Worm (Caenorhabditis elegans) whole organism, dauer: ENCODE results near the gene C07E3.4.

Source experiments
- unc-62 ChIP-seq: sonication (generic microtip); optimal IDR thresholded peaks from 2 replicates; lab custom pipeline; 2017; ENCODE audit warnings: missing biosample characterization, missing genetic modification reagents, missing genetic modification characterization

Gene C07E3.4

DNA sequence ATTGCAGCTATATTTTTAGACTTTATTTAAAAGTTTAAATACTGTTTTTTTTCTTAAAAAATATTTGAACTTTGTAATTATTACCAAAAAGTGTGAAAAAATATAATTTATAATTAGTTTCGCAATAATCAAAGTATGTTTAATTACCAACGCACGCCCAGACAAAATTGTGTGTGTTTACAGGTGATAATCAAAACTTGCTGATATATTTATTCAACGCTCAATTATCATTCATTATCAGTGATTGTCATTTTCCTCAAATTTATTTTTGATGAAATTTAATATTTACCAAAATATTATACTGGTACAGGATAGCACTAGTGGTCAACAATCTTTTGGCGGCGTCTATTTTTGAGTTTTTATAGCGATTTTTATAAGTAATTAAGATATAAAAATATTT is 12.4 kb downstream of the C07E3.4 start:
- TF ChIP-seq unc-62 (GFP tag; lab: Kevin White, UChicago) = no peak

DNA sequence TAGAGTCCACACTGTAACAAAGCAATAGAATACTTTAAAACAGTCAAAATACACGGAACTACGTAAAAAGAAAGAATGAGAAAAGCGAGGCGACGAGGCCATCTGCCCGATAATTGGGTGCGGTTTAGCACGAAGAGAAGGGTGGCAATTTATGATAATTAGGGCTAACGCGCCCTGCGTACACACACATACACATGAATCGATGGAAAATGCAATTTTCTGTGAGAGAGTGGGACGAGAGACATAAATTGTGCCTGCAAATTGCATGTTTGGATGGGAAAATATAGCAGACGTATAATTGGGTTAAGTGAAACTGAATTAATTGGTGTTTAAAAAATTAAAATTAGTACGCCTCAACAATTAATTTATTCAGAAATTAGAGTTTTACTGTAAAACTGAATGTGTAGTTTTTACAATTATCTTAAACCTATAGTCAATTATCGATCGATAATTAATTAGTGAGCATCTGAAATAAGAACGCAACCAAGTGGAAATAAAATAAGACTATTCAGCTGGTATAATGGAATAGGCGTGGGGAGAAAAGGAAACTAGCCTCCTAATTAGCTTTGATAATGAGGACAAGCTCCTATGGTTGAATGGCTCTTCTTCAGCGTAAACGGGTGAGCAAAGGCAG is 13.1 kb downstream of the C07E3.4 start:
- no peak for TF ChIP-seq unc-62 (GFP tag; lab: Kevin White, UChicago)

DNA sequence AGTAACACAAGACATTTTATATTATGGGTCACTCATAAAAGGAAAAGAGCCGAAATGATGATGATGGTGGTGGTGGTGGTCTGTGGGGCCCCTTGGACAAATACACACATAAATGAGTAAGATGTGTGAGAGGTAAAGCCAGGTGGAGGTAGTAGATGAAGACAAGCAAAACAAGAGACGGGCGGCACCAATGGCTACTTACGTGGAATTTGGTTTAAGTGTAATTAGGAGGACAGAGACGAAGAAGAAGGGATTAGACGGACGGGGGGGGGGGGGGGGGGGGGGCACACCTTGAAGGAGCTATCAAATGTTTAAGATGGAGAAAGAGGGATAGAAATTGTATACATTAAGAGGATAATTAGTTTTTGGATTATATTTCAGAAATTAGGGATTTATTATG is 14.2 kb downstream of the C07E3.4 start:
- no peak for TF ChIP-seq unc-62 (GFP tag; lab: Kevin White, UChicago)

DNA sequence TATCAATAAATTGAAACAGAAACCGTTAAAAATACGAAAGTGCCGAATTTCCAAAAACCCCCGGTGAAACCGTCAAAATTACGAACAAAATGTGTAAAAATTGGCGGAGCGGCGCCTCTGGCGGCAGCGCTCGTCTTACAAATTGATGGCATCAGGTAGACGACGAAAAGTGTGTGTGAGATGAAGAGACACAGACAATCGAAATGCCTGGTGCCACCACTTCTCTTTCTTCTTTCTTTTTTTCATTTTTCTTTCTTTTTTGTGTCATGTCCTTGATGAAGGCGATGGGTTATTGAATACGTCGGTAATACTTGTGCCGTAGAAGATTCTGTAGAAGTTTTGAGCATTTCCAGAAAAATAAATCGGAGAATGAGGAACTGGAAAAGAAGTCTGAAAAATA is 17.3 kb downstream of the C07E3.4 start:
- no peak for TF ChIP-seq unc-62 (GFP tag; lab: Kevin White, UChicago)

DNA sequence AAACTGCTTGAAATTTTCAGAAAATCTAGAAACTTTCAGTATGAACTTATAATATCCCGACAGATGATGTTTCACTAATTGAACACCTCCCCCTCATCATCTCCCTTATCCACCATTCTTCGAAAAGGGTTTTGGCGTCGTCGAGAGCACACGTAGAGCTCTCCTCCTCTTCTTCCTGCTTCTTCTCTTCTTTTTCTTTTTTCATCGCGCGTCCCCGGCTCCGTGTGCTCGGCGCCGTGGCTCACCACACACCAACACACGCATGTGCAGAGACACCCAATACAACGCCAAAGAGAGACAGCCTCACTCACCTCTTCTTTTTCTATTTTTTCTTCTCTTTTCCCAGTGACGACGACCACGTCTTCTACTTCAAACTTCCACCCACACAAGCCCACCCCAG is 19.0 kb downstream of the C07E3.4 start:
- no peak for TF ChIP-seq unc-62 (GFP tag; lab: Kevin White, UChicago)

DNA sequence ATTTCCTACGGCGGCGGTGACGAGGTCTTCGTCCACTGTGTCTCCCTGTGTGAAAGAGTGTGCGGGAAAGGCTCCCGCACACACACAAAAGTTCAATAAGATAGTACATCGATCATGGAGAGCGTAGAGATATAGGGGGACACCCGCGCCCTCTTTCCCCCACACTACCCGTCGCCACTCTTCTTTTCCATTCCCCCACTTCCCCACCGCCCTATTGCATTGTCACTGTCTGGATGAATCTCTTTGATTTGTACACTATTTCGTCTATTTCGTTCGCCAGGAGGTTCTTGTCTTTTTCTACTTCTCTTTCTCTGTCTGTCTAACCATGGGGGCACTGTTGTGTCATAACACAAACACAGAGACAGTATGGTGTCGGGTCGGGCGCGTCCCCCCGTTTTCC is 21.7 kb downstream of the C07E3.4 start:
- no peak for TF ChIP-seq unc-62 (GFP tag; lab: Kevin White, UChicago)

DNA sequence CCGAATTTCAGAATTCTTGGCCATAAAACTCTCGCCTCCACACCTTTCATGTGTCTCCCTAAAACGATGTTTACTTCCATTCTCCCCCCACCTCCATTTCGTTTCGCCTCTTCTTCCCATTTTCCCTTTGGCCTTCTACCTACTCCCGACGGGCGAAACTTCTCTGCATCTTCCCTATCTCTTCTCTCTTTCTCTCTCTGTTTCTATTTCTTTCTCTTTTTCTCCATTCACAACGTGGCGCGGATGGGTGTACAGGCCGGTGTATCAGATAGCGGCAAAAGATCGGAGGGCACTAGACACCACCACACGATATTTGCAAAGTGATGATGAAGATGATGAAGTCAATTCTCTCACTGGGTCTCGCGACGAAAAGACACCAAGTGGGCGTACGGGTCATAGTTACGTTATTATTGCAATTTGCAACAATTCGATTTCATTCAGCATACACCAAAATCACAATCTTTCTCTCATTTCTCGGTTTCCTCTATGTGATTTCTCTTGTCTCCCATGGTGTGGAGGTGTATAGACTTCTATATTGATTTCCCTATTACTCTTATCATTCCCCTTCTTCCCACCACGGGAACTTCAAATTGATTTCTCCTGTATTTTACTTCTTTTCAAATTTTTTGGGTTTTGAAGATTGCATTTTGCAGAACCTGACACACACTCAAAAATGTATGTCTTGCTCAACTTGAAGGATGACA is 24.2 kb downstream of the C07E3.4 start, which contains the start of gene ztf-27:
Gene ztf-27, plus strand, starts transcription at position 654 of the 704 bp plus-strand sequence.
- TF ChIP-seq unc-62 (GFP tag; lab: Kevin White, UChicago) = no peak

DNA sequence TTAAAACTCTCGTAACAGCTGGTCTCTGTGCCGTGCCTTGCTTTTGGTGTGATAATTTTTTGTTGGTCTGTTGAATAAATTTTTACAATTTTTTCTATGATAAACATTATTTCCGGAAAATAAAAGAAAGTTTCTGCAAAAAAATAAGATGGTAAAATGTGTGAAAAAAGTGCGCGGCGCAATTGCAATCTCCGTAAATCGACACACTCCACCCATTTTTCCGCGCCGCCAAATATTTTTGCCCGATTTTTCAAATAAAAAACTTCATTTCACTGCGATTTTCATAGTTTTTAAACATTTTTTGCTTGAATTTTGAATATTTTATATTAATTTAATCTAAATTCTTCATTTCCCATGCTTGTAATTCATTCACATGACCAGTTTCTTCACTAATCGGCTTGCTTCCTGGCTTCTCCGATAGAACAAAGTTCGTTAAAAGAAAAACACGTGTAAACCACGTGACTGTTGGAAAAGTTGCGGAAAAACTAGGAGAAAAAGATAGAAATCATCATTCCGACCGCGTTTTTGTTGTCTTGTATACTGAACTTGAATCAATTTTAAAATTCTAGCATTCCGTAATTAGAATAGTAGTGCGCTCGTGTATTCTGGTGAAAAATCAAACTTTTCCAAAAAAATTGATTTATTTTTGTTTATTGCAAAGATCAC is 27.6 kb downstream of the C07E3.4 start:
- no peak for TF ChIP-seq unc-62 (GFP tag; lab: Kevin White, UChicago)

DNA sequence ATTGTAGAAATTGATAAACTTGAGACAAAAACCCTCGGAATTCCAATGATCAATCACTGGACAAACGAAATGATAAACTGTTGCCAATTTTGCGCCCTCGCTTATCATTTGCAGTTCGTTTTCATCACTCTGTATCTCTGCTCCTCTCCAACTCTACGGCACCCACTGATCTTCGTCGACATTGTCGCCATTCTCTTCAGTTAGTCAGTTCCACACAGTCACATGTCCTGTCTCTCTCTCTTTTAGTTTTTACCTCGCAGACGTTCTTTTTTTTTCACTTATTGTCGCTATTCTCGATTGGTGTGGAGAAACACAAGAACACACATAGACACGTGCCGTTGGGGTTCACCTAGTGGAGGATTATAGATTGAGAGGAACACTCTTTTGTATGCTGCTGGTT is 28.5 kb downstream of the C07E3.4 start:
- TF ChIP-seq unc-62 (GFP tag; lab: Kevin White, UChicago) = no peak

DNA sequence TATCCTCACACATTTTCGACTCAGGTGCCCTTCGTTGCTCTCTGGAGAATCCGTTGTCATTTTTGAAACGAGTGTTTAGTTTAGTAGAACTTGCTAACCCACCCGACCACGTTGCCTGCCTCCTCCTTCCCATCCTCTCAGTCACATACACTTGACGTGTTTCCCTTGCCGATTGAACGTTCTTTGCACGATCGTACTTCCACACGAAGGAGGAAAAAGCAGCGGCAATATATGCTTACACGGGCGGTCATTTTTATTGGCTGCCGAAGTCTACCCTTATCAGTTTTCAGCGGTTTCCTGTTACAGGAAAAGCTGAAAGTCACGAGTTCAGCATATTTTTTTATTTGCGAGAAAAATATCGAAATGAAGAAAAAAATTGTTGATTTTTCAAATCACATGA is 29.2 kb downstream of the C07E3.4 start:
- no peak for TF ChIP-seq unc-62 (GFP tag; lab: Kevin White, UChicago)

DNA sequence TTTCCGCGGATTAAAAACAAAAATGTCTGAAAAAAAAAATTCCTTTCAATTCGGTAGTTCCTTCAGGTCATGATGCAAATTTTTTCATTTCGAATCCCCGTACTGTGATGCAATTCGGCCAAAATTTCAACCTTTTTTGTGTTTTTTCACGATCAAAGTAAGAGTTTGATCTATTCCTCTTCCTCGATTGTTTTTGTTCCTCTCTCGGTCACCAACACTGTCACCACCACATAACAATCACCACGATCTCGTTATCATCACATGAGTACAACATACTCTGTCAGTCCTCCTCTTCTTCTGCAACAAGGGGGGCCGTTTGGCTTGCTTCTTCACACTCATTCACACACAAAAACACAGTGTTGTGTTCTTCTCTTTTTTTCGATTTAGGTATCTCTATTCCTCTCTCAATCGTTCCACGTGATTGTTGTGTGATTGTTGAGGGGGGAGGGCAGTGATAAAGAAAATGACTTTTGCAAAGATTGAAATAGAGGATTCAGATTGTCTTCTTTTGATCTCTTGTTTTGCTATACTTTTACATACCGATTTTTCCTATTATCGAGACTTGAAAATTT is 29.7 kb downstream of the C07E3.4 start:
- TF ChIP-seq unc-62 (GFP tag; lab: Kevin White, UChicago) = no peak

DNA sequence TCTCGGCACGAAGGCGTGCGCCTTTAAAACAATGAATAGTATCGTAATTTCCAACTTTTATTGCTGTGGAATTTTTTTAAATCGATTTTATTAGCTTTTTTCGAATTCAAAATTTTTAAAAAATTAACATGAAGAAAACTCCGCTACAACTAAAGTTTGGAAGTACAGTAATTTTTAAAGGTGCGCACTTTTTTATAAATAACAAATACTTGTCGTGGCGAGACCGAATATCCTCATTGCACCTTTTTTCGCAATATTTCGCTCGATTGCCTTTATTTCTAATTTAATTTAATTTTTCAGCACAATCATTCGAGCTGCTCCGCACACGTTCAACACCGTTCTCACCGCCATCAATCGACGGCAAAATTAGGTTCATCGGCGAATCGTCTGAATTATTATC is 30.3 kb downstream of the C07E3.4 start, which contains the start of the genes T09F3.2 and T09F3.7:
Gene T09F3.2, plus strand, starts transcription at position 301 of the 400 bp plus-strand sequence.
Gene T09F3.7, plus strand, starts transcription at position 315 of the 400 bp plus-strand sequence.
- TF ChIP-seq unc-62 (GFP tag; lab: Kevin White, UChicago) = no peak

DNA sequence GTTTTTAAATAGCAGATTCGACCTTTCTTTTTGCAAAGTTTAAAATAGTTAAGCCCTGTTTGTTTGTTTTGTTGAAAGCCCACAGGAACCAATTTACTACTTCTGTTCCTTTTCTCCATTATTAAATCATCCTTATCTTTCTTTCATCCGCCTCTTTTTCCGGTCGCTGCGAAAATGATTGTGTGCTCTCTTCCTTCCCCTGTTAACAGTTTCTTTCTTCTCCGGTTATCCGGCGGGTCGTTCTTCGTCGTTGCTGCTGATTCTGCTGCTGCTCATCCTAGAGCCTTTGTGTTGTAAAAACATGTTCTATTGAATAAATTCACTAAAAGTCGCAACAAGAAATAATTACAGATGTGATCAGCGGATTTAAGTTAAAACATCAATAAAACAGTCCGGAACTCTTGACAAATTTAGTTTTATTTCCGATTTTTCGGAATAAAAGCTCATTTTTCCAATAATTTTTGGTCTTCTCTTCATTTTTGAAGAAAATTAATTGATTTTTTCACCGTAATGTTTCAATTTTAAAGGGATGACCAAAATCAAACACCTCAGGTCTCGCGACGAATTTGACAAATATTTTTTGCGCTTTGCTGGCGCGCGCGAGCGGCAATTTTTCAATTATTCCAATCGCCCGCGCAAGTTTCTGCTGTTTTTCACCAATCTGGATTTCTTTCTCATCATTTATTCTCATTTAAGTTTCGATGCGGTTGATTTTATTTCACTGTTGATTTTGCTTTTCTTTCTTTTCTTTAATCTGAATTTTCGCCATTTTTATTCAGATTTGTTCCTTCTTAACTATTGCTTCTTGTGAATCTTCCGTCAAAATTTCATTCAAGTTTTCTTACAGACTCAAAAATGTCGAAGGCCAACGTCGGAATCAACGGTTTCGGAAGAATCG is 32.9 kb downstream of the C07E3.4 start, which contains the start of gene gpd-1:
Gene gpd-1, plus strand, starts transcription at position 848 of the 898 bp plus-strand sequence.
- no peak for TF ChIP-seq unc-62 (GFP tag; lab: Kevin White, UChicago)

DNA sequence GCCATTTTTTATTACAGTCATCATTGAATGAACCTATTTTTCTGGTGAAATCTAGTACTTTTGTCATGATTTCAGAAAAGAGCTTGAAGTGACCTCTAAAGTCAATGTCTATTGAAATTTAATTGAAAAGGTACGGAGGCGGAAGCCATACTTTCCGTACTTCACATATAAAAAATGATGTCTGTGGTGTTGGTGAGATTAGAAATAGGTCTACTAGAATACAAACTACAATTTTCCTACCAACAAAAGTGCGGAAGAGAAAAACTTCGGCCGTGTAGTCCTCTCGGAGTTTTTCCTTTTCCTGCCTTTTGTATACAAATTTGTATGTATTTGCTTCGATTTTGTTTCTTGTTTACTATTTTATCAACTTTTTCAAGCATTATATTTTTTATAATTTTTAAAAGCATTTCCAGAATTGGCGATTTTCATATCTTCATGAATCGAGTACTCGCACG is 34.7 kb downstream of the C07E3.4 start, which contains the start of gene T09F3.4:
Gene T09F3.4, plus strand, starts transcription at position 405 of the 455 bp plus-strand sequence.
- no peak for TF ChIP-seq unc-62 (GFP tag; lab: Kevin White, UChicago)

DNA sequence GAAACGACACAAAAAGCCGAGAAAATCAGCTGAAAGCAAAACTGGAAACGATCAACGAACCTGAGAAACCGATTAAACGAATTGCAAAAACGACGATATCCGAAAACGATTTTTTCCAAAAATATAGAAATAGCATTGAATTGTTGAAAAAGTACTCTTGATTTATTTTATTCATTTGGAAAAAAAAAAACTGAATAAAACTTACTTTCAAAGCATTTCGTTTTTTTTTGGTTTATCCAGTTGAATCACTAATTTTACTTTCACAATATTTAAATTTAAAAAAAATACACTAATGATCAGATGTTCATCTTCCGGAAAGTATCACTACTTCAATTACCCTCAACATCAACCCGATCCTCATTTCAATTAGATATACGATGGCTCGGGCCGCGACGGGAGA is 36.0 kb downstream of the C07E3.4 start, which contains the start of gene T09F3.5:
Gene T09F3.5, plus strand, starts transcription at position 301 of the 400 bp plus-strand sequence.
- TF ChIP-seq unc-62 (GFP tag; lab: Kevin White, UChicago) = no peak
